Worm (Caenorhabditis elegans): ENCODE data around the gene grl-27.

DNA sequence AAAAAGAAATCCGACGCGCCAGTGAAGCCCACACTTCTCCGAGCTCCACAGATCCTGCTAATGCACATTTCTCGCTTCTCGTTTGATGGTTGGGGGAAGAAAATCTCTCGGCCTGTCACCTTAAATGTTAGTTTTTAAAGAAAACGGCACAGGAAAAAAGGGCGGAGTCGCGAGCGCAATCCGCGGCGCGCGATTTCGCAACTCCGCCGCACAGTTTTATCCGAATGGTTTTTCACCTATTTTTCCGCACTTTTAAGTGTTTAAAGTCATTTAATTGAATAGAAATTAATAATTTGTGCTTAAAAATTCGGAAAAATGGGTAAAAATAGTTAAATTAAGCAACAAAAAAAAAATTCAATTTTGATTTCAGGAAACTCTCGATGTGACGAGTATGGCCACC is 12.0 kb upstream of the grl-27 start:
- no peak for TF ChIP-seq him-1 (tag; optimal IDR thresholded peaks at IDR 0.05)
- TF ChIP-seq dao-5 (tag; optimal IDR thresholded peaks at IDR 0.05), result no peak
- no peak for TF ChIP-seq W03F9.2 (tag; optimal IDR thresholded peaks at IDR 0.05)
